Fruit fly (Drosophila melanogaster) whole organism, wandering third instar larva: ENCODE measurements around the gene CG7295.

Experiments
- Abd-B ChIP-seq: fragments of >200 bp; optimal IDR thresholded peaks from 2 replicates; lab custom pipeline; 2017; ENCODE audit warnings: missing biosample characterization, missing genetic modification characterization
- CG32264 ChIP-seq: fragments of 200-800 bp; sonication (Bioruptor generic); optimal IDR thresholded peaks from 2 replicates; lab custom pipeline; 2016; ENCODE audit warnings: missing biosample characterization, missing genetic modification characterization
- CG9705 ChIP-seq: fragments of 200-800 bp; sonication (Bioruptor generic); optimal IDR thresholded peaks from 2 replicates; lab custom pipeline; 2018; ENCODE audit warnings: missing biosample characterization, mild to moderate bottlenecking, missing genetic modification characterization
- CrebA ChIP-seq: fragments of 200-800 bp; sonication (Bioruptor generic); optimal IDR thresholded peaks from 2 replicates; lab custom pipeline; 2016; ENCODE audit warnings: missing biosample characterization, mild to moderate bottlenecking, missing genetic modification characterization, borderline replicate concordance
- Dfd ChIP-seq: fragments of >200 bp; optimal IDR thresholded peaks from 2 replicates; lab custom pipeline; 2017; ENCODE audit warnings: missing biosample characterization, missing genetic modification characterization
- Dif ChIP-seq: fragments of 200-275, 200-300 bp; sonication (Bioruptor generic); optimal IDR thresholded peaks from 2 replicates; lab custom pipeline; 2018; ENCODE audit warnings: missing biosample characterization, missing genetic modification characterization; ENCODE audit not compliant: partially characterized antibody
- GATAd ChIP-seq: sonication (Bioruptor generic); optimal IDR thresholded peaks from 2 replicates; lab custom pipeline; 2016; ENCODE audit warnings: missing biosample characterization, missing genetic modification characterization
- HLH106 ChIP-seq: fragments of 200-800 bp; optimal IDR thresholded peaks from 3 replicates; lab custom pipeline; 2019; ENCODE audit warnings: missing biosample characterization, mild to moderate bottlenecking, missing genetic modification characterization, moderate library complexity
- Hnf4 ChIP-seq: fragments of 200-800 bp; sonication (Bioruptor generic); optimal IDR thresholded peaks from 2 replicates; lab custom pipeline; 2016; ENCODE audit warnings: missing biosample characterization, mild to moderate bottlenecking, missing genetic modification characterization
- Hr78 ChIP-seq: fragments of >200 bp; optimal IDR thresholded peaks from 2 replicates; lab custom pipeline; 2017; ENCODE audit warnings: missing biosample characterization, missing genetic modification characterization
- Hr83 ChIP-seq: fragments of 200-300 bp; sonication (Bioruptor generic); optimal IDR thresholded peaks from 2 replicates; lab custom pipeline; 2016; ENCODE audit warnings: missing biosample characterization, mild to moderate bottlenecking, missing genetic modification characterization, moderate library complexity; ENCODE audit not compliant: poor library complexity, severe bottlenecking
- Myc ChIP-seq: fragments of >200 bp; optimal IDR thresholded peaks from 2 replicates; lab custom pipeline; 2017
- N ChIP-seq: fragments of >200 bp; optimal IDR thresholded peaks from 2 replicates; lab custom pipeline; 2018; ENCODE audit warnings: missing biosample characterization, missing external identifiers, missing genetic modification characterization
- OdsH ChIP-seq: fragments of 200-800 bp; sonication (Bioruptor generic); optimal IDR thresholded peaks from 2 replicates; lab custom pipeline; 2016; ENCODE audit warnings: missing biosample characterization, mild to moderate bottlenecking, missing genetic modification characterization
- Rel ChIP-seq, 2 experiments: fragments of 200-800 bp; sonication (Bioruptor generic) in 1 of 2; optimal IDR thresholded peaks; 2 replicates in 1 of 2; 3 replicates in 1 of 2; lab custom pipeline; 2016 to 2019; ENCODE audit warnings: mild to moderate bottlenecking in 2 of 2, missing biosample characterization in 2 of 2, missing genetic modification characterization in 2 of 2, moderate library complexity in 1 of 2
- Sp1 ChIP-seq: fragments of 200-800 bp; sonication (Bioruptor generic); optimal IDR thresholded peaks from 3 replicates; lab custom pipeline; 2019; ENCODE audit warnings: missing biosample characterization, mild to moderate bottlenecking, missing genetic modification characterization, moderate library complexity
- Vsx2 ChIP-seq: fragments of 200-300, 225-300 bp; sonication (Bioruptor generic); optimal IDR thresholded peaks from 2 replicates; lab custom pipeline; 2018; ENCODE audit warnings: missing biosample characterization, missing genetic modification characterization; ENCODE audit not compliant: partially characterized antibody
- br ChIP-seq: fragments of 200-800 bp; sonication (Bioruptor generic); optimal IDR thresholded peaks from 2 replicates; lab custom pipeline; 2016; ENCODE audit warnings: missing biosample characterization, missing genetic modification characterization
- brk ChIP-seq: fragments of 200-800 bp; sonication (Bioruptor generic); optimal IDR thresholded peaks from 2 replicates; lab custom pipeline; 2016; ENCODE audit warnings: missing biosample characterization, mild to moderate bottlenecking, missing genetic modification characterization
- dl ChIP-seq, 2 experiments: fragments of 175-275, 200-275 bp in 1 of 2; fragments of 200-275 bp in 1 of 2; sonication (Bioruptor generic); optimal IDR thresholded peaks; lab custom pipeline; 2018; ENCODE audit warnings: mild to moderate bottlenecking in 2 of 2, missing biosample characterization in 2 of 2, missing genetic modification characterization in 2 of 2, moderate library complexity in 2 of 2; ENCODE audit not compliant: partially characterized antibody in 2 of 2, insufficient read depth in 1 of 2
- dsf ChIP-seq: sonication (Bioruptor generic); optimal IDR thresholded peaks from 2 replicates; lab custom pipeline; 2016; ENCODE audit warnings: missing biosample characterization, missing genetic modification characterization, borderline replicate concordance
- foxo ChIP-seq, 2 experiments: fragments of 200-800 bp; sonication (Bioruptor generic); optimal IDR thresholded peaks; 2 replicates in 1 of 2; 3 replicates in 1 of 2; lab custom pipeline; 2016 to 2017; ENCODE audit warnings: missing biosample characterization in 2 of 2, missing genetic modification characterization in 2 of 2
- fru ChIP-seq: fragments of 200-800 bp; sonication (Bioruptor generic); optimal IDR thresholded peaks from 3 replicates; lab custom pipeline; 2016; ENCODE audit warnings: missing biosample characterization, mild to moderate bottlenecking, missing genetic modification characterization
- h ChIP-seq: fragments of 200-800 bp; sonication (Bioruptor generic); optimal IDR thresholded peaks from 3 replicates; lab custom pipeline; 2016; ENCODE audit warnings: missing biosample characterization, mild to moderate bottlenecking, missing genetic modification characterization
- jim ChIP-seq: fragments of 175-275, 200-325 bp; sonication (Bioruptor generic); optimal IDR thresholded peaks from 2 replicates; lab custom pipeline; 2016; ENCODE audit warnings: missing biosample characterization, mild to moderate bottlenecking, missing genetic modification characterization
- lola ChIP-seq: fragments of >200 bp; optimal IDR thresholded peaks from 2 replicates; lab custom pipeline; 2017; ENCODE audit warnings: missing biosample characterization, missing genetic modification characterization
- pan ChIP-seq: fragments of >200 bp; optimal IDR thresholded peaks from 2 replicates; lab custom pipeline; 2017
- psq ChIP-seq: fragments of 200-800 bp; sonication (Bioruptor generic); optimal IDR thresholded peaks from 3 replicates; lab custom pipeline; 2017; ENCODE audit warnings: missing biosample characterization, mild to moderate bottlenecking, missing genetic modification characterization, moderate library complexity
- rgr ChIP-seq: fragments of 200-800 bp; sonication (Bioruptor generic); optimal IDR thresholded peaks from 3 replicates; lab custom pipeline; 2016; ENCODE audit warnings: missing biosample characterization, mild to moderate bottlenecking, missing genetic modification characterization
- sv ChIP-seq: fragments of 200-800 bp; sonication (Bioruptor generic); optimal IDR thresholded peaks from 3 replicates; lab custom pipeline; 2016; ENCODE audit warnings: missing biosample characterization, missing genetic modification characterization
- tai ChIP-seq: sonication (Bioruptor generic); optimal IDR thresholded peaks from 2 replicates; lab custom pipeline; 2016; ENCODE audit warnings: missing biosample characterization, missing genetic modification characterization
- woc ChIP-seq: sonication (Bioruptor generic); optimal IDR thresholded peaks from 2 replicates; lab custom pipeline; 2016; ENCODE audit warnings: missing biosample characterization, mild to moderate bottlenecking, missing genetic modification characterization

CG7295 gene

DNA sequence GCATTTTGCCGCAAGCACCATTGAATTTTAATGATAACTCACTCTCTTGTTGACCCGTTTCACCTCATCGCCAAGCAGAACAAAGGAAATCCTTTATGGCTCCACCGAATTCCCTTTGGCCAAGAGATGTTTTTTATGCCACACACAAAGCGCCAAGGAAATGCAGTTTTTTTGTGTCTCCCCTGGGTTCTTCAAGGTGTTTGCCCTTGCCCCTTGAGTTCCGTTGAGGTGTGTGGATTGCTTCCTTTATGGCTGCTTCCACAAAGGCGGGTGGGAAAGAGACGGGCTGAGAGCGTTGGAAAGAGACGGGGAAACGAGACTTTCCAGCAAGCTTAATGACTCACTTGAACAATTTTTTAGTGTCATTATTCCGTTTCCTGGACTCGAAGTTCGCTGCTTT lies 31.7 kb downstream of the CG7295 start:
- TF ChIP-seq Myc (lab: Kevin White, UChicago) (no peak), GATAd (GFP tag; lab: Kevin White, UChicago) (no peak), Hr83 (GFP tag; lab: Kevin White, UChicago) (no peak), jim (GFP tag; lab: Kevin White, UChicago) (no peak), CrebA (GFP tag; lab: Kevin White, UChicago) (no peak), CG9705 (GFP tag; lab: Kevin White, UChicago) (no peak), pan (lab: Kevin White, UChicago) (no peak), foxo (GFP tag; optimal IDR thresholded peaks at IDR 0.05; lab: Kevin White, UChicago) (no peak)

dm6 chr2L:1902243-1902642 lies 32.6 kb downstream of the CG7295 start:
- TF ChIP-seq CG32264 (GFP tag; lab: Kevin White, UChicago) (no peak), tai (GFP tag; lab: Kevin White, UChicago) (no peak), Sp1 (GFP tag; lab: Kevin White, UChicago) (no peak), dsf (GFP tag; lab: Kevin White, UChicago) (no peak), Vsx2 (GFP tag; lab: Kevin White, UChicago) (no peak), br (no peak), lola (no peak), brk (GFP tag; lab: Kevin White, UChicago) (no peak), Rel (GFP tag; optimal IDR thresholded peaks at IDR 0.05; lab: Kevin White, UChicago) (no peak), Rel (tag; optimal IDR thresholded peaks at IDR 0.05; lab: Kevin White, UChicago) (no peak), Dfd (GFP tag; lab: Kevin White, UChicago) (no peak), rgr (GFP tag; lab: Kevin White, UChicago) (no peak), woc (GFP tag; lab: Kevin White, UChicago) (no peak)

DNA sequence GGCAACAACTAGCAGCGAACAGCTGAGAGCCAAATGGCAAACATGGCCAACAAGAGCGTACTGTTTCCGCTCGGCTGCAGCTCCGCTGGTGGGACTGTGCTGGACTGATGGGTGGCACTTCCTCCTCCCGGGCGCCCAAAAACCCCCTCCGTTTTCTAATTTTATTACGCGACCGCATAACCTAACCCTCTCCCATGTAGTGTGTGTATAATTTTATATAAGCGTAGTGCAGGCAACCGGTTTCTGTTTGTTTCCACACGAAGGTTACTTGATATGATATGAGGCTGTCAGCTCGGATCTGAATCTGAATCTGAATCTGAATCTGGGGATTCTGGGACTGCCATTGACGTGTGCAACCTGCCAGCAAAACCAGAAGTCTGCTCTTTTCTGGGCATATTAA lies 33.3 kb downstream of the CG7295 start:
- TF ChIP-seq Rel (GFP tag; optimal IDR thresholded peaks at IDR 0.05; lab: Kevin White, UChicago) (no peak), Rel (tag; optimal IDR thresholded peaks at IDR 0.05; lab: Kevin White, UChicago) (peak; percentile 41), h (GFP tag; lab: Kevin White, UChicago) (no peak)

DNA sequence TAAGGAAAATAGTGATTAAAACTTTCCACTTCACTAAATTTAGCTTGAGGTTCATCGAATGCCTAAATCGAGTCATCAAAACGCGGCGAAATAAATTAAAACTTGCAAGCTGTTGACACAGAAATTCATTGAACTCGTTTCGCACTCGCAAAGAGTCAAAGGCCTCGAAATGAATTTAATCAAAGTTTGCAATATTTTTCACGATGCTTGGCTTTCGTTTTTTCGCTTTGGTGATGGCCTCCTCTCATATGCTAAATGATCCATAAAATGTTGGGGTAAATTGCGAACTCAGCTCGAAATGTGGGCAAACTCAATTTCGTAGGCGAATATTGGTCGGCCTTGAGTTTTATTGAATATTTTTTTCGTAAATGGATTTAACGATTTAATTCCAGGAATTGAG lies 36.7 kb downstream of the CG7295 start:
- TF ChIP-seq Hnf4 (GFP tag; lab: Kevin White, UChicago) = no peak
- no peak for TF ChIP-seq fru (GFP tag; lab: Kevin White, UChicago)
- no peak for TF ChIP-seq woc (GFP tag; lab: Kevin White, UChicago)
- no peak for TF ChIP-seq Dif
- TF ChIP-seq Myc (lab: Kevin White, UChicago) = no peak
- no peak for TF ChIP-seq Abd-B (GFP tag; lab: Kevin White, UChicago)
- no peak for TF ChIP-seq Hr83 (GFP tag; lab: Kevin White, UChicago)
- no peak for TF ChIP-seq Vsx2 (GFP tag; lab: Kevin White, UChicago)
- TF ChIP-seq psq (GFP tag; lab: Kevin White, UChicago) = no peak
- no peak for TF ChIP-seq sv (GFP tag; lab: Kevin White, UChicago)
- no peak for TF ChIP-seq CrebA (GFP tag; lab: Kevin White, UChicago)
- TF ChIP-seq OdsH (GFP tag; lab: Kevin White, UChicago) = no peak
- no peak for TF ChIP-seq N (GFP tag; lab: Kevin White, UChicago)
- TF ChIP-seq tai (GFP tag; lab: Kevin White, UChicago) = no peak
- no peak for TF ChIP-seq dsf (GFP tag; lab: Kevin White, UChicago)
- TF ChIP-seq foxo (GFP tag; optimal IDR thresholded peaks at IDR 0.05; lab: Kevin White, UChicago) = no peak

- TF ChIP-seq CG32264 (GFP tag; lab: Kevin White, UChicago) (no peak), woc (GFP tag; lab: Kevin White, UChicago) (peak; percentile 28), Hr78 (GFP tag; lab: Kevin White, UChicago) (no peak), dl (GFP tag; optimal IDR thresholded peaks at IDR 0.05; lab: Kevin White, UChicago; ENCODE audit: insufficient read depth in 1 of 2, partially characterized antibody in 2 of 2) (no peak), HLH106 (tag; lab: Kevin White, UChicago) (peak; percentile 0), foxo (GFP tag; optimal IDR thresholded peaks at IDR 0.05; lab: Kevin White, UChicago) (peak in 1 of 2 experiments; percentile 12)
These were observed 37.5 kb downstream of the CG7295 start for dm6 chr2L:1907098-1907497.
